Worm (Caenorhabditis elegans) whole organism, young adult: ENCODE data around the gene T24D5.2.
"Not testable (repeated sequence)": the region's sequence is repeated elsewhere in the genome, so short reads cannot be mapped to it uniquely, and the experiment has no call there.

ENCODE experiments used
- B0035.1 ChIP-seq: sonication (generic microtip); optimal IDR thresholded peaks from 2 replicates; lab custom pipeline; 2016; ENCODE audit warnings: missing genetic modification characterization, mild to moderate bottlenecking, missing compliant biosample characterization, missing genotype, missing genetic modification reagents
- C06A6.2 ChIP-seq: fragments of 200-800 bp; sonication (Bioruptor generic); conservative IDR thresholded peaks from 2 replicates; pipeline ENCODE4 v1.3.6; 2022; ENCODE audit warnings: missing genetic modification characterization, missing compliant biosample characterization
- C17E4.6 ChIP-seq: fragments of 200-800 bp; sonication (Bioruptor generic); IDR thresholded peaks from 2 replicates; pipeline ENCODE4 v1.3.6; 2022; ENCODE audit warnings: missing genetic modification reagents, missing genetic modification characterization, missing compliant biosample characterization
- F22D6.2 ChIP-seq: sonication (generic microtip); optimal IDR thresholded peaks from 2 replicates; lab custom pipeline; 2016; ENCODE audit warnings: mild to moderate bottlenecking, missing genetic modification characterization, missing compliant biosample characterization
- F23B12.7 ChIP-seq: sonication (generic microtip); optimal IDR thresholded peaks from 2 replicates; lab custom pipeline; 2017; ENCODE audit warnings: missing genetic modification characterization, mild to moderate bottlenecking, missing compliant biosample characterization, antibody characterized with exemption, moderate library complexity; ENCODE audit not compliant: insufficient read depth
- F39B2.1 ChIP-seq: fragments of 200-800 bp; sonication (Bioruptor generic); IDR thresholded peaks from 2 replicates; pipeline ENCODE4 v1.3.6; 2022; ENCODE audit warnings: missing genetic modification reagents, missing genetic modification characterization, missing compliant biosample characterization
- F57C9.4 ChIP-seq: sonication (generic microtip); optimal IDR thresholded peaks from 2 replicates; lab custom pipeline; 2017; ENCODE audit warnings: mild to moderate bottlenecking, missing genetic modification characterization, missing compliant biosample characterization
- K12H6.12 ChIP-seq: fragments of 200-800 bp; sonication (Bioruptor generic); optimal IDR thresholded peaks from 2 replicates; lab custom pipeline; 2018; ENCODE audit warnings: mild to moderate bottlenecking, missing genetic modification characterization, missing compliant biosample characterization
- T07F8.4 ChIP-seq: sonication (generic microtip); optimal IDR thresholded peaks from 2 replicates; lab custom pipeline; 2016; ENCODE audit warnings: mild to moderate bottlenecking, missing genetic modification characterization, moderate library complexity, missing compliant biosample characterization
- Y79H2A.3 ChIP-seq: fragments of 200-800 bp; sonication (Bioruptor generic); conservative IDR thresholded peaks from 2 replicates; pipeline ENCODE4 v1.3.6; 2022; ENCODE audit warnings: missing genetic modification reagents, missing genetic modification characterization, missing compliant biosample characterization
- akir-1 ChIP-seq: fragments of 200-800 bp; sonication (Bioruptor generic); optimal IDR thresholded peaks from 2 replicates; lab custom pipeline; 2018; ENCODE audit warnings: mild to moderate bottlenecking, missing genetic modification characterization, moderate library complexity, missing compliant biosample characterization
- aptf-2 ChIP-seq: fragments of 200-800 bp; sonication (Bioruptor generic); conservative IDR thresholded peaks from 2 replicates; pipeline ENCODE4 v1.3.6; 2022; ENCODE audit warnings: missing genetic modification reagents, missing genetic modification characterization, missing compliant biosample characterization
- atf-7 ChIP-seq: sonication (generic microtip); optimal IDR thresholded peaks from 2 replicates; lab custom pipeline; 2017; ENCODE audit warnings: mild to moderate bottlenecking, missing genetic modification characterization, missing compliant biosample characterization
- attf-5 ChIP-seq: fragments of 200-800 bp; sonication (Bioruptor generic); optimal IDR thresholded peaks from 2 replicates; lab custom pipeline; 2018; ENCODE audit warnings: mild to moderate bottlenecking, missing genetic modification characterization, missing compliant biosample characterization
- bed-1 ChIP-seq: fragments of 200-800 bp; sonication (Bioruptor generic); IDR thresholded peaks from 2 replicates; pipeline ENCODE4 v1.3.6; 2022; ENCODE audit warnings: missing genetic modification reagents, missing genetic modification characterization, missing compliant biosample characterization
- ceh-100 ChIP-seq: fragments of 200-800 bp; sonication (Bioruptor generic); IDR thresholded peaks from 2 replicates; pipeline ENCODE4 v1.3.6; 2022; ENCODE audit warnings: missing genetic modification reagents, missing genetic modification characterization, missing compliant biosample characterization
- ekl-4 ChIP-seq: fragments of 200-800 bp; sonication (Bioruptor generic); IDR thresholded peaks from 2 replicates; pipeline ENCODE4 v1.3.6; 2022; ENCODE audit warnings: missing genetic modification reagents, missing genetic modification characterization, missing compliant biosample characterization
- hlh-12 ChIP-seq: sonication (generic microtip); optimal IDR thresholded peaks from 2 replicates; lab custom pipeline; 2016; ENCODE audit warnings: missing genetic modification characterization, missing compliant biosample characterization
- hlh-26 ChIP-seq: fragments of 200-800 bp; sonication (Bioruptor generic); conservative IDR thresholded peaks from 2 replicates; pipeline ENCODE4 v1.3.6; 2022; ENCODE audit warnings: missing genetic modification reagents, missing genetic modification characterization, missing compliant biosample characterization
- lag-1 ChIP-seq: fragments of 200-800 bp; sonication (Bioruptor generic); IDR thresholded peaks from 2 replicates; pipeline ENCODE4 v1.3.6; 2022; ENCODE audit warnings: missing genetic modification reagents, missing genetic modification characterization, missing compliant biosample characterization
- let-607 ChIP-seq, 2 experiments: fragments of 200-800 bp in 1 of 2; sonication (Bioruptor generic) in 1 of 2; sonication (generic microtip) in 1 of 2; optimal IDR thresholded peaks; 2 replicates each; lab custom pipeline; 2016 to 2018; ENCODE audit warnings: mild to moderate bottlenecking in 2 of 2, missing compliant biosample characterization in 2 of 2, missing genetic modification characterization in 2 of 2, moderate library complexity in 2 of 2, missing genotype in 1 of 2
- lin-40 ChIP-seq: sonication (generic microtip); optimal IDR thresholded peaks from 2 replicates; lab custom pipeline; 2016; ENCODE audit warnings: missing genetic modification characterization, mild to moderate bottlenecking, missing compliant biosample characterization, missing genotype, missing genetic modification reagents
- lir-1 ChIP-seq: fragments of 200-800 bp; sonication (Bioruptor generic); conservative IDR thresholded peaks from 2 replicates; pipeline ENCODE4 v1.3.6; 2022; ENCODE audit warnings: missing genetic modification reagents, missing genetic modification characterization, missing compliant biosample characterization
- lsy-27 ChIP-seq: sonication (generic microtip); optimal IDR thresholded peaks from 2 replicates; lab custom pipeline; 2017; ENCODE audit warnings: missing genetic modification characterization, mild to moderate bottlenecking, missing compliant biosample characterization, antibody characterized with exemption, missing genotype, borderline replicate concordance; ENCODE audit not compliant: insufficient read depth
- madf-3 ChIP-seq: fragments of 200-800 bp; sonication (Bioruptor generic); IDR thresholded peaks from 2 replicates; pipeline ENCODE4 v1.3.6; 2022; ENCODE audit warnings: missing genetic modification reagents, missing genetic modification characterization, missing compliant biosample characterization
- mel-28 ChIP-seq: sonication (generic microtip); optimal IDR thresholded peaks from 2 replicates; lab custom pipeline; 2016; ENCODE audit warnings: borderline replicate concordance, mild to moderate bottlenecking, missing genetic modification characterization, missing compliant biosample characterization
- mes-4 ChIP-seq: sonication (generic microtip); optimal IDR thresholded peaks from 2 replicates; lab custom pipeline; 2016; ENCODE audit warnings: missing genotype, missing genetic modification characterization, missing compliant biosample characterization
- mxl-1 ChIP-seq: sonication (generic microtip); optimal IDR thresholded peaks from 2 replicates; lab custom pipeline; 2016; ENCODE audit warnings: missing genetic modification characterization, missing compliant biosample characterization
- nfya-2 ChIP-seq: fragments of 200-800 bp; sonication (Bioruptor generic); IDR thresholded peaks from 2 replicates; pipeline ENCODE4 v1.3.6; 2022; ENCODE audit warnings: missing genetic modification reagents, missing genetic modification characterization, missing compliant biosample characterization
- nhr-120 ChIP-seq: fragments of 200-800 bp; sonication (Bioruptor generic); IDR thresholded peaks from 2 replicates; pipeline ENCODE4 v1.3.6; 2022; ENCODE audit warnings: missing genetic modification characterization, missing compliant biosample characterization
- nhr-27 ChIP-seq: fragments of 200-800 bp; sonication (Bioruptor generic); optimal IDR thresholded peaks from 2 replicates; lab custom pipeline; 2018; ENCODE audit warnings: mild to moderate bottlenecking, missing genetic modification characterization, moderate library complexity, missing compliant biosample characterization
- nhr-80 ChIP-seq: sonication (generic microtip); optimal IDR thresholded peaks from 2 replicates; lab custom pipeline; 2016; ENCODE audit warnings: missing genetic modification characterization, missing compliant biosample characterization
- rpc-1 ChIP-seq, 2 experiments: fragments of 150-350 bp in 1 of 2; sonication (generic microtip) in 1 of 2; optimal IDR thresholded peaks; 2 replicates each; lab custom pipeline; 2014 to 2018; ENCODE audit warnings: missing biosample characterization in 1 of 2, missing genetic modification characterization in 1 of 2, missing genetic modification reagents in 1 of 2, missing genotype in 1 of 2
- sea-2 ChIP-seq: fragments of 200-800 bp; sonication (Bioruptor generic); IDR thresholded peaks from 2 replicates; pipeline ENCODE4 v1.3.6; 2022; ENCODE audit warnings: missing genetic modification characterization, missing compliant biosample characterization
- sptf-2 ChIP-seq: fragments of 200-800 bp; sonication (Bioruptor generic); optimal IDR thresholded peaks from 2 replicates; lab custom pipeline; 2018; ENCODE audit warnings: mild to moderate bottlenecking, missing genetic modification characterization, missing compliant biosample characterization
- zfh-2 ChIP-seq: fragments of 200-800 bp; sonication (Bioruptor generic); conservative IDR thresholded peaks from 2 replicates; pipeline ENCODE4 v1.3.6; 2022; ENCODE audit warnings: missing genetic modification reagents, missing genetic modification characterization, missing compliant biosample characterization
- ztf-22 ChIP-seq: fragments of 200-800 bp; sonication (Bioruptor generic); optimal IDR thresholded peaks from 2 replicates; lab custom pipeline; 2018; ENCODE audit warnings: mild to moderate bottlenecking, missing genetic modification characterization, moderate library complexity, missing compliant biosample characterization
- ztf-28 ChIP-seq: fragments of 200-800 bp; sonication (Bioruptor generic); IDR thresholded peaks from 2 replicates; pipeline ENCODE4 v1.3.6; 2022; ENCODE audit warnings: missing genetic modification reagents, missing genetic modification characterization, missing compliant biosample characterization

T24D5.2 gene

ce11 chrX:12618447-12618846 lies 32.2 kb upstream of the T24D5.2 start (continued):
- TF ChIP-seq C06A6.2 (GFP tag; lab: Robert Waterston, UW): no peak
- TF ChIP-seq madf-3 (GFP tag; lab: Robert Waterston, UW): 0 out of 2 replicates have a peak, but pooled peaks have one; percentile 63
- TF ChIP-seq hlh-26 (GFP tag; lab: Robert Waterston, UW): no peak
- TF ChIP-seq lin-40: no peak

- not testable (repeated sequence) for TF ChIP-seq nhr-120; sptf-2 (GFP tag; lab: Kevin White, UChicago); atf-7
These were observed 27.2 kb upstream of the T24D5.2 start, which contains the start of gene R09A8.1 for ce11 chrX:12613451-12613850. TSS of gene R09A8.1 (plus strand) at chrX:12613751.

ce11 chrX:12607578-12607977 lies 21.3 kb upstream of the T24D5.2 start:
- TF ChIP-seq zfh-2 (GFP tag; lab: Robert Waterston, UW): 0 out of 2 replicates have a peak, but pooled peaks have one; percentile 15
- TF ChIP-seq, all 124 proteins: peak for 1; not testable (repeated sequence) for 123

ce11 chrX:12603322-12603984 lies 17.2 kb upstream of the T24D5.2 start, which contains the start of the genes T24D5.6 and R09A8.9:
TSS of gene T24D5.6 (plus strand) at chrX:12603622.
TSS of gene R09A8.9 (plus strand) at chrX:12603934.
- TF ChIP-seq nhr-27 (tag; lab: Kevin White, UChicago): no peak
- no peak for TF ChIP-seq nfya-2
- TF ChIP-seq sea-2: no peak
- TF ChIP-seq lir-1 (GFP tag; lab: Robert Waterston, UW): no peak
- no peak for TF ChIP-seq T07F8.4 (tag; lab: Kevin White, UChicago)
- TF ChIP-seq C17E4.6 (GFP tag; lab: Robert Waterston, UW): no peak
- no peak for TF ChIP-seq B0035.1
- TF ChIP-seq lsy-27 (tag; lab: Kevin White, UChicago): no peak
- TF ChIP-seq lag-1: no peak
- TF ChIP-seq mel-28 (tag; lab: Kevin White, UChicago): no peak
- TF ChIP-seq rpc-1 (optimal IDR thresholded peaks at IDR 0.05; lab: Kevin White, UChicago): no peak
- no peak for TF ChIP-seq rpc-1 (tag; optimal IDR thresholded peaks at IDR 0.05; lab: Kevin White, UChicago)
- TF ChIP-seq F23B12.7 (tag; lab: Kevin White, UChicago): no peak
- TF ChIP-seq C06A6.2 (GFP tag; lab: Robert Waterston, UW): no peak
- TF ChIP-seq let-607 (tag; optimal IDR thresholded peaks at IDR 0.05; lab: Kevin White, UChicago): no peak
- TF ChIP-seq nhr-80: no peak
- no peak for TF ChIP-seq ztf-28 (GFP tag; lab: Robert Waterston, UW)
- no peak for TF ChIP-seq atf-7
- no peak for TF ChIP-seq ekl-4

ce11 chrX:12602611-12603010 lies 16.4 kb upstream of the T24D5.2 start:
- TF ChIP-seq attf-5 (GFP tag; lab: Kevin White, UChicago) (no peak), F39B2.1 (GFP tag; lab: Robert Waterston, UW) (no peak), K12H6.12 (tag; lab: Kevin White, UChicago) (no peak), bed-1 (no peak), mxl-1 (tag; lab: Kevin White, UChicago) (no peak), hlh-12 (no peak), akir-1 (GFP tag; lab: Kevin White, UChicago) (no peak), ceh-100 (GFP tag; lab: Robert Waterston, UW) (no peak), ztf-22 (GFP tag; lab: Kevin White, UChicago) (no peak), Y79H2A.3 (GFP tag; lab: Robert Waterston, UW) (no peak), hlh-26 (GFP tag; lab: Robert Waterston, UW) (no peak), aptf-2 (GFP tag; lab: Robert Waterston, UW) (no peak), F22D6.2 (tag; lab: Kevin White, UChicago) (no peak), rpc-1 (optimal IDR thresholded peaks at IDR 0.05; lab: Kevin White, UChicago) (no peak), rpc-1 (tag; optimal IDR thresholded peaks at IDR 0.05; lab: Kevin White, UChicago) (no peak), mes-4 (no peak), F57C9.4 (tag; lab: Kevin White, UChicago) (no peak)
